Fruit fly (Drosophila melanogaster): ENCODE measurements around the gene CBP.

- TF ChIP-seq Eip75B (GFP tag; optimal IDR thresholded peaks at IDR 0.05), result no peak
- no peak for TF ChIP-seq OdsH (GFP tag; optimal IDR thresholded peaks at IDR 0.05)
- no peak for TF ChIP-seq salr (GFP tag; optimal IDR thresholded peaks at IDR 0.05)
These were observed 40.7 kb downstream of the CBP start, which contains the start of gene CheA7a for dm6 chrX:7377840-7378239.

Data from whole organism, prepupa.